Worm (Caenorhabditis elegans) whole organism, young adult: ENCODE results near the gene egl-45.

Experiments used
- B0261.1 ChIP-seq: sonication (generic microtip); optimal IDR thresholded peaks from 2 replicates; lab custom pipeline; 2016; ENCODE audit warnings: mild to moderate bottlenecking, missing genetic modification characterization, moderate library complexity, missing compliant biosample characterization
- C17E4.6 ChIP-seq: fragments of 200-800 bp; sonication (Bioruptor generic); IDR thresholded peaks from 2 replicates; pipeline ENCODE4 v1.3.6; 2022; ENCODE audit warnings: missing genetic modification reagents, missing genetic modification characterization, missing compliant biosample characterization
- D2030.7 ChIP-seq: fragments of 200-800 bp; sonication (Bioruptor generic); IDR thresholded peaks from 2 replicates; pipeline ENCODE4 v1.3.6; 2022; ENCODE audit warnings: missing genetic modification reagents, missing genetic modification characterization, missing compliant biosample characterization
- K11D2.4 ChIP-seq: fragments of 200-800 bp; sonication (Bioruptor generic); IDR thresholded peaks from 2 replicates; pipeline ENCODE4 v1.3.6; 2022; ENCODE audit warnings: missing genetic modification reagents, missing genetic modification characterization, missing compliant biosample characterization
- T26A5.8 ChIP-seq: sonication (generic microtip); optimal IDR thresholded peaks from 2 replicates; lab custom pipeline; 2016; ENCODE audit warnings: missing genetic modification characterization, missing compliant biosample characterization
- Y79H2A.3 ChIP-seq: fragments of 200-800 bp; sonication (Bioruptor generic); conservative IDR thresholded peaks from 2 replicates; pipeline ENCODE4 v1.3.6; 2022; ENCODE audit warnings: missing genetic modification reagents, missing genetic modification characterization, missing compliant biosample characterization
- ZK185.1 ChIP-seq: sonication (generic microtip); optimal IDR thresholded peaks from 2 replicates; lab custom pipeline; 2016; ENCODE audit warnings: mild to moderate bottlenecking, missing genetic modification characterization, missing compliant biosample characterization; ENCODE audit not compliant: poor library complexity, severe bottlenecking
- aptf-2 ChIP-seq: fragments of 200-800 bp; sonication (Bioruptor generic); conservative IDR thresholded peaks from 2 replicates; pipeline ENCODE4 v1.3.6; 2022; ENCODE audit warnings: missing genetic modification reagents, missing genetic modification characterization, missing compliant biosample characterization
- aptf-3 ChIP-seq: fragments of 200-800 bp; sonication (Bioruptor generic); IDR thresholded peaks from 2 replicates; pipeline ENCODE4 v1.3.6; 2022; ENCODE audit warnings: missing genetic modification characterization, missing compliant biosample characterization
- athp-1 ChIP-seq: sonication (generic microtip); optimal IDR thresholded peaks from 2 replicates; lab custom pipeline; 2017; ENCODE audit warnings: mild to moderate bottlenecking, missing genetic modification characterization, missing compliant biosample characterization
- bed-1 ChIP-seq: fragments of 200-800 bp; sonication (Bioruptor generic); IDR thresholded peaks from 2 replicates; pipeline ENCODE4 v1.3.6; 2022; ENCODE audit warnings: missing genetic modification reagents, missing genetic modification characterization, missing compliant biosample characterization
- bed-2 ChIP-seq: fragments of 200-800 bp; sonication (Bioruptor generic); IDR thresholded peaks from 2 replicates; pipeline ENCODE4 v1.3.6; 2022; ENCODE audit warnings: missing genetic modification reagents, missing genetic modification characterization, missing compliant biosample characterization
- ceh-40 ChIP-seq: fragments of 200-800 bp; sonication (Bioruptor generic); IDR thresholded peaks from 2 replicates; pipeline ENCODE4 v1.3.6; 2022; ENCODE audit warnings: missing genetic modification characterization, missing compliant biosample characterization
- ceh-58 ChIP-seq: fragments of 200-800 bp; sonication (Bioruptor generic); IDR thresholded peaks from 2 replicates; pipeline ENCODE4 v1.3.6; 2022; ENCODE audit warnings: missing genetic modification characterization, missing compliant biosample characterization
- ceh-91 ChIP-seq: fragments of 200-800 bp; sonication (Bioruptor generic); IDR thresholded peaks from 2 replicates; pipeline ENCODE4 v1.3.6; 2022; ENCODE audit warnings: missing genetic modification reagents, missing genetic modification characterization, missing compliant biosample characterization
- chd-7 ChIP-seq: sonication (generic microtip); optimal IDR thresholded peaks from 2 replicates; lab custom pipeline; 2016; ENCODE audit warnings: mild to moderate bottlenecking, missing genetic modification characterization, moderate library complexity, missing compliant biosample characterization
- die-1 ChIP-seq: sonication (generic microtip); optimal IDR thresholded peaks from 2 replicates; lab custom pipeline; 2016; ENCODE audit warnings: missing genotype, mild to moderate bottlenecking, missing genetic modification characterization, missing compliant biosample characterization
- egl-44 ChIP-seq: fragments of 200-800 bp; sonication (Bioruptor generic); IDR thresholded peaks from 2 replicates; pipeline ENCODE4 v1.3.6; 2022; ENCODE audit warnings: missing genetic modification reagents, missing genetic modification characterization, missing compliant biosample characterization
- egrh-3 ChIP-seq: fragments of 200-800 bp; sonication (Bioruptor generic); IDR thresholded peaks from 2 replicates; pipeline ENCODE4 v1.3.6; 2022; ENCODE audit warnings: missing genetic modification reagents, missing genetic modification characterization, missing compliant biosample characterization
- ekl-4 ChIP-seq: fragments of 200-800 bp; sonication (Bioruptor generic); IDR thresholded peaks from 2 replicates; pipeline ENCODE4 v1.3.6; 2022; ENCODE audit warnings: missing genetic modification reagents, missing genetic modification characterization, missing compliant biosample characterization
- gei-17 ChIP-seq: fragments of 200-800 bp; sonication (Bioruptor generic); optimal IDR thresholded peaks from 2 replicates; lab custom pipeline; 2018; ENCODE audit warnings: mild to moderate bottlenecking, missing genetic modification characterization, missing compliant biosample characterization
- hlh-26 ChIP-seq: fragments of 200-800 bp; sonication (Bioruptor generic); conservative IDR thresholded peaks from 2 replicates; pipeline ENCODE4 v1.3.6; 2022; ENCODE audit warnings: missing genetic modification reagents, missing genetic modification characterization, missing compliant biosample characterization
- hmg-20 ChIP-seq: fragments of 200-800 bp; sonication (Bioruptor generic); IDR thresholded peaks from 2 replicates; pipeline ENCODE4 v1.3.6; 2022; ENCODE audit warnings: missing genetic modification reagents, missing genetic modification characterization, missing compliant biosample characterization
- hrde-1 ChIP-seq: sonication (generic microtip); optimal IDR thresholded peaks from 2 replicates; lab custom pipeline; 2016; ENCODE audit warnings: missing genetic modification characterization, mild to moderate bottlenecking, missing compliant biosample characterization, moderate library complexity, missing genotype, missing genetic modification reagents, borderline replicate concordance
- lag-1 ChIP-seq: fragments of 200-800 bp; sonication (Bioruptor generic); IDR thresholded peaks from 2 replicates; pipeline ENCODE4 v1.3.6; 2022; ENCODE audit warnings: missing genetic modification reagents, missing genetic modification characterization, missing compliant biosample characterization
- let-526 ChIP-seq: fragments of 200-800 bp; sonication (Bioruptor generic); IDR thresholded peaks from 2 replicates; pipeline ENCODE4 v1.3.6; 2022; ENCODE audit warnings: missing genetic modification reagents, missing genetic modification characterization, missing compliant biosample characterization
- let-607 ChIP-seq, 2 experiments: fragments of 200-800 bp in 1 of 2; sonication (Bioruptor generic) in 1 of 2; sonication (generic microtip) in 1 of 2; optimal IDR thresholded peaks; 2 replicates each; lab custom pipeline; 2016 to 2018; ENCODE audit warnings: mild to moderate bottlenecking in 2 of 2, missing compliant biosample characterization in 2 of 2, missing genetic modification characterization in 2 of 2, moderate library complexity in 2 of 2, missing genotype in 1 of 2
- lin-35 ChIP-seq, 3 experiments: fragments of 150-350 bp in 2 of 3; sonication (generic microtip) in 1 of 3; optimal IDR thresholded peaks; 2 replicates each; lab custom pipeline; 2014 to 2018; ENCODE audit warnings: missing biosample characterization in 3 of 3, missing genetic modification characterization in 3 of 3, missing genetic modification reagents in 3 of 3
- lir-1 ChIP-seq: fragments of 200-800 bp; sonication (Bioruptor generic); conservative IDR thresholded peaks from 2 replicates; pipeline ENCODE4 v1.3.6; 2022; ENCODE audit warnings: missing genetic modification reagents, missing genetic modification characterization, missing compliant biosample characterization
- lsl-1 ChIP-seq: fragments of 200-800 bp; sonication (Bioruptor generic); optimal IDR thresholded peaks from 2 replicates; lab custom pipeline; 2018; ENCODE audit warnings: mild to moderate bottlenecking, missing genetic modification characterization, moderate library complexity, missing compliant biosample characterization
- lsy-27 ChIP-seq: sonication (generic microtip); optimal IDR thresholded peaks from 2 replicates; lab custom pipeline; 2017; ENCODE audit warnings: missing genetic modification characterization, mild to moderate bottlenecking, missing compliant biosample characterization, antibody characterized with exemption, missing genotype, borderline replicate concordance; ENCODE audit not compliant: insufficient read depth
- madf-3 ChIP-seq: fragments of 200-800 bp; sonication (Bioruptor generic); IDR thresholded peaks from 2 replicates; pipeline ENCODE4 v1.3.6; 2022; ENCODE audit warnings: missing genetic modification reagents, missing genetic modification characterization, missing compliant biosample characterization
- madf-6 ChIP-seq: fragments of 200-800 bp; sonication (Bioruptor generic); IDR thresholded peaks from 2 replicates; pipeline ENCODE4 v1.3.6; 2022; ENCODE audit warnings: missing genetic modification reagents, missing genetic modification characterization, missing compliant biosample characterization
- mel-28 ChIP-seq: sonication (generic microtip); optimal IDR thresholded peaks from 2 replicates; lab custom pipeline; 2016; ENCODE audit warnings: borderline replicate concordance, mild to moderate bottlenecking, missing genetic modification characterization, missing compliant biosample characterization
- nfya-1 ChIP-seq: sonication (generic microtip); optimal IDR thresholded peaks from 2 replicates; lab custom pipeline; 2017; ENCODE audit warnings: antibody characterized with exemption, missing compliant biosample characterization, missing genetic modification characterization, borderline replicate concordance; ENCODE audit not compliant: insufficient read depth
- nfya-2 ChIP-seq: fragments of 200-800 bp; sonication (Bioruptor generic); IDR thresholded peaks from 2 replicates; pipeline ENCODE4 v1.3.6; 2022; ENCODE audit warnings: missing genetic modification reagents, missing genetic modification characterization, missing compliant biosample characterization
- nhr-27 ChIP-seq: fragments of 200-800 bp; sonication (Bioruptor generic); optimal IDR thresholded peaks from 2 replicates; lab custom pipeline; 2018; ENCODE audit warnings: mild to moderate bottlenecking, missing genetic modification characterization, moderate library complexity, missing compliant biosample characterization
- pha-4 ChIP-seq: fragments of 150-350 bp; sonication (generic microtip); optimal IDR thresholded peaks from 2 replicates; lab custom pipeline; 2014; ENCODE audit warnings: missing biosample characterization, missing genetic modification reagents, missing genetic modification characterization
- rcor-1 ChIP-seq: fragments of 200-800 bp; sonication (Bioruptor generic); IDR thresholded peaks from 2 replicates; pipeline ENCODE4 v1.3.6; 2022; ENCODE audit warnings: missing genetic modification reagents, missing genetic modification characterization, missing compliant biosample characterization
- snpc-1.1 ChIP-seq: sonication (generic microtip); optimal IDR thresholded peaks from 2 replicates; lab custom pipeline; 2017; ENCODE audit warnings: missing genetic modification characterization, mild to moderate bottlenecking, missing compliant biosample characterization, antibody characterized with exemption, moderate library complexity, missing genotype, missing genetic modification reagents; ENCODE audit not compliant: insufficient read depth
- snpc-3.4 ChIP-seq: sonication (generic microtip); optimal IDR thresholded peaks from 2 replicates; lab custom pipeline; 2017; ENCODE audit warnings: missing genetic modification characterization, mild to moderate bottlenecking, missing compliant biosample characterization, antibody characterized with exemption, moderate library complexity, missing genotype, missing genetic modification reagents
- tbp1 ChIP-seq: fragments of 200-800 bp; sonication (Bioruptor generic); optimal IDR thresholded peaks from 2 replicates; lab custom pipeline; 2018; ENCODE audit warnings: mild to moderate bottlenecking, missing genetic modification characterization, missing compliant biosample characterization
- ztf-18 ChIP-seq: sonication (generic microtip); optimal IDR thresholded peaks from 2 replicates; lab custom pipeline; 2016; ENCODE audit warnings: missing genotype, mild to moderate bottlenecking, missing genetic modification characterization, missing compliant biosample characterization
- ztf-25 ChIP-seq: fragments of 200-800 bp; sonication (Bioruptor generic); IDR thresholded peaks from 2 replicates; pipeline ENCODE4 v1.3.6; 2022; ENCODE audit warnings: missing genetic modification reagents, missing genetic modification characterization, missing compliant biosample characterization
- ztf-6 ChIP-seq: fragments of 200-800 bp; sonication (Bioruptor generic); IDR thresholded peaks from 2 replicates; pipeline ENCODE4 v1.3.6; 2022; ENCODE audit warnings: missing genetic modification reagents, missing genetic modification characterization, missing compliant biosample characterization

The egl-45 gene

ce11 chrIII:7854494-7855184 is 26.2 kb upstream of the egl-45 start, which contains the start of gene rpl-35 (continued):
- TF ChIP-seq ZK185.1 (peak; percentile 99), ztf-18 (tag; lab: Kevin White, UChicago) (peak; percentile 92), tbp1 (GFP tag; lab: Kevin White, UChicago) (peak; percentile 83), Y79H2A.3 (GFP tag; lab: Robert Waterston, UW) (peak; percentile 97), C17E4.6 (GFP tag; lab: Robert Waterston, UW) (peak; percentile 100), bed-2 (GFP tag; lab: Robert Waterston, UW) (peak; percentile 97), rcor-1 (GFP tag; lab: Robert Waterston, UW) (peak; percentile 99), madf-6 (peak; percentile 99), D2030.7 (GFP tag; lab: Robert Waterston, UW) (peak; percentile 99), pha-4 (tag; lab: Kevin White, UChicago) (peak; percentile 96), K11D2.4 (GFP tag; lab: Robert Waterston, UW) (peak; percentile 99), bed-1 (GFP tag; lab: Robert Waterston, UW) (peak; percentile 91; the same call in 1 of the 2 replicates), let-607 (tag; optimal IDR thresholded peaks at IDR 0.05; lab: Kevin White, UChicago) (peak; percentile 94 to 97), hmg-20 (GFP tag; lab: Robert Waterston, UW) (peak; percentile 96), nfya-2 (GFP tag; lab: Robert Waterston, UW) (peak; percentile 96), chd-7 (tag; lab: Kevin White, UChicago) (peak; percentile 99), nhr-27 (tag; lab: Kevin White, UChicago) (peak; percentile 77), ceh-40 (peak; percentile 93; the same call in 1 of the 2 replicates), aptf-2 (GFP tag; lab: Robert Waterston, UW) (peak; percentile 98), lsy-27 (tag; lab: Kevin White, UChicago) (peak; percentile 86), lsl-1 (GFP tag; lab: Kevin White, UChicago) (peak; percentile 97), let-526 (GFP tag; lab: Robert Waterston, UW) (peak; percentile 99), ekl-4 (GFP tag; lab: Robert Waterston, UW) (peak; percentile 99), snpc-3.4 (tag; lab: Kevin White, UChicago) (peak; percentile 98), madf-3 (GFP tag; lab: Robert Waterston, UW) (peak; percentile 99), ceh-58 (peak; percentile 72; the same call in 1 of the 2 replicates), hlh-26 (GFP tag; lab: Robert Waterston, UW) (no peak), egrh-3 (GFP tag; lab: Robert Waterston, UW) (peak; percentile 85), nfya-1 (tag; lab: Kevin White, UChicago) (no peak), gei-17 (GFP tag; lab: Kevin White, UChicago) (peak; percentile 93), lag-1 (GFP tag; lab: Robert Waterston, UW) (0 out of 2 replicates have a peak, but pooled peaks have one; percentile 86), ztf-25 (GFP tag; lab: Robert Waterston, UW) (peak; percentile 97), aptf-3 (GFP tag; lab: Robert Waterston, UW) (peak; percentile 96; the same call in 1 of the 2 replicates), die-1 (tag; lab: Kevin White, UChicago) (peak; percentile 80), lin-35 (GFP tag; optimal IDR thresholded peaks at IDR 0.05; lab: Kevin White, UChicago) (peak; percentile 97 to 100 (median 99)), ceh-91 (GFP tag; lab: Robert Waterston, UW) (peak; percentile 99), ztf-6 (GFP tag; lab: Robert Waterston, UW) (peak; percentile 98), hrde-1 (tag; lab: Kevin White, UChicago) (peak; percentile 95), mel-28 (tag; lab: Kevin White, UChicago) (peak; percentile 86), lir-1 (peak; percentile 99), T26A5.8 (tag; lab: Kevin White, UChicago) (peak; percentile 85), egl-44 (GFP tag; lab: Robert Waterston, UW) (peak; percentile 99), snpc-1.1 (tag; lab: Kevin White, UChicago) (peak; percentile 85), B0261.1 (peak; percentile 57), athp-1 (tag; lab: Kevin White, UChicago) (peak; percentile 100)
